Fruit fly (Drosophila melanogaster) whole organism, adult: ENCODE data around the gene CG8119.
A peak's percentile ranks its signal among the peaks of the same experiment; 100 is the strongest.

Experiments used
- CG11617 ChIP-seq: fragments of 200-800 bp; sonication (Bioruptor generic); optimal IDR thresholded peaks from 2 replicates; lab custom pipeline; 2017; ENCODE audit warnings: mild to moderate bottlenecking, missing biosample characterization, missing genetic modification reagents, missing genetic modification characterization
- CG12768 ChIP-seq: fragments of 200-800 bp; sonication (Bioruptor generic); optimal IDR thresholded peaks from 2 replicates; lab custom pipeline; 2017; ENCODE audit warnings: missing biosample characterization, missing genetic modification characterization, mild to moderate bottlenecking, moderate library complexity, missing genetic modification reagents
- CG14711 ChIP-seq: fragments of 200-800 bp; sonication (Bioruptor generic); optimal IDR thresholded peaks from 2 replicates; lab custom pipeline; 2018; ENCODE audit warnings: missing biosample characterization, mild to moderate bottlenecking, missing genetic modification characterization, moderate library complexity
- CG1620 ChIP-seq: fragments of 200-800 bp; sonication (Bioruptor generic); optimal IDR thresholded peaks from 2 replicates; lab custom pipeline; 2016; ENCODE audit warnings: missing biosample characterization, missing genetic modification characterization
- CG33017 ChIP-seq: fragments of 200-800 bp; sonication (Bioruptor generic); optimal IDR thresholded peaks from 2 replicates; lab custom pipeline; 2018; ENCODE audit warnings: missing biosample characterization, mild to moderate bottlenecking, missing genetic modification characterization, moderate library complexity
- CG5204 ChIP-seq: fragments of 200-800 bp; sonication (Bioruptor generic); optimal IDR thresholded peaks from 2 replicates; lab custom pipeline; 2016; ENCODE audit warnings: missing biosample characterization, missing genetic modification characterization
- CG7045 ChIP-seq: fragments of 200-800 bp; sonication (Bioruptor generic); optimal IDR thresholded peaks from 2 replicates; lab custom pipeline; 2017; ENCODE audit warnings: missing biosample characterization, mild to moderate bottlenecking, missing genetic modification characterization
- CG7101 ChIP-seq: fragments of 200-800 bp; sonication (Bioruptor generic); optimal IDR thresholded peaks from 2 replicates; lab custom pipeline; 2018; ENCODE audit warnings: missing biosample characterization, mild to moderate bottlenecking, missing genetic modification characterization, moderate library complexity
- Clk ChIP-seq: fragments of 200-800 bp; sonication (Bioruptor generic); optimal IDR thresholded peaks from 2 replicates; lab custom pipeline; 2017; ENCODE audit warnings: missing biosample characterization, missing genetic modification characterization
- Crg-1 ChIP-seq: fragments of 200-800 bp; sonication (Bioruptor generic); optimal IDR thresholded peaks from 2 replicates; lab custom pipeline; 2016; ENCODE audit warnings: missing biosample characterization, missing genetic modification characterization
- Hr96 ChIP-seq: fragments of 200-800 bp; sonication (Bioruptor generic); optimal IDR thresholded peaks from 2 replicates; lab custom pipeline; 2016; ENCODE audit warnings: missing biosample characterization, missing genetic modification characterization
- Mnt ChIP-seq: fragments of 200-800 bp; sonication (Bioruptor generic); optimal IDR thresholded peaks from 2 replicates; lab custom pipeline; 2016; ENCODE audit warnings: missing biosample characterization, mild to moderate bottlenecking, missing genetic modification characterization
- bab1 ChIP-seq: fragments of 200-800 bp; sonication (Bioruptor generic); optimal IDR thresholded peaks from 3 replicates; lab custom pipeline; 2019; ENCODE audit warnings: missing biosample characterization, mild to moderate bottlenecking, missing genetic modification characterization, moderate library complexity
- cic ChIP-seq: fragments of 200-800 bp; sonication (Bioruptor generic); optimal IDR thresholded peaks from 2 replicates; lab custom pipeline; 2017; ENCODE audit warnings: missing biosample characterization, mild to moderate bottlenecking, missing genetic modification characterization, moderate library complexity
- cnc ChIP-seq, 2 experiments: fragments of >200 bp; optimal IDR thresholded peaks; 2 replicates each; lab custom pipeline; 2017
- kay ChIP-seq: fragments of 200-800 bp; sonication (Bioruptor generic); peaks from one replicate; lab custom pipeline; 2016; ENCODE audit warnings: missing biosample characterization, missing genetic modification characterization, borderline replicate concordance
- ovo ChIP-seq: fragments of 200-800 bp; sonication (Bioruptor generic); optimal IDR thresholded peaks from 2 replicates; lab custom pipeline; 2016; ENCODE audit warnings: missing biosample characterization, missing genetic modification characterization
- pad ChIP-seq: fragments of 200-800 bp; sonication (Bioruptor generic); optimal IDR thresholded peaks from 3 replicates; lab custom pipeline; 2017; ENCODE audit warnings: missing biosample characterization, missing genetic modification characterization, mild to moderate bottlenecking, moderate library complexity, missing genetic modification reagents
- tj ChIP-seq: fragments of 200-800 bp; sonication (Bioruptor generic); optimal IDR thresholded peaks from 3 replicates; lab custom pipeline; 2017; ENCODE audit warnings: missing biosample characterization, mild to moderate bottlenecking, missing genetic modification characterization, moderate library complexity
- toe ChIP-seq: fragments of 200-800 bp; sonication (Bioruptor generic); optimal IDR thresholded peaks from 2 replicates; lab custom pipeline; 2016; ENCODE audit warnings: missing biosample characterization, missing genetic modification characterization

CG8119 gene

dm6 chrX:15631465-15631864 lies 30.9 kb upstream of the CG8119 start:
- TF ChIP-seq CG12768 (GFP tag; lab: Kevin White, UChicago): no peak
- TF ChIP-seq tj: no peak
- TF ChIP-seq toe (GFP tag; lab: Kevin White, UChicago): no peak
- no peak for TF ChIP-seq CG33017 (tag; lab: Kevin White, UChicago)
- TF ChIP-seq kay (GFP tag; lab: Kevin White, UChicago): no peak
- no peak for TF ChIP-seq Mnt (GFP tag; lab: Kevin White, UChicago)
- no peak for TF ChIP-seq CG7101 (tag; lab: Kevin White, UChicago)
- no peak for TF ChIP-seq cic (GFP tag; lab: Kevin White, UChicago)
- no peak for TF ChIP-seq CG1620
- TF ChIP-seq CG14711 (tag; lab: Kevin White, UChicago): no peak
- TF ChIP-seq Hr96: no peak
- TF ChIP-seq Clk (GFP tag; lab: Kevin White, UChicago): no peak
- no peak for TF ChIP-seq CG7045 (GFP tag; lab: Kevin White, UChicago)
- no peak for TF ChIP-seq CG5204 (GFP tag; lab: Kevin White, UChicago)
- no peak for TF ChIP-seq cnc (optimal IDR thresholded peaks at IDR 0.05; lab: Kevin White, UChicago)
- no peak for TF ChIP-seq pad (GFP tag; lab: Kevin White, UChicago)
- TF ChIP-seq CG11617 (GFP tag; lab: Kevin White, UChicago): no peak

dm6 chrX:15632669-15633068 lies 29.7 kb upstream of the CG8119 start:
- TF ChIP-seq kay (GFP tag; lab: Kevin White, UChicago): no peak
- TF ChIP-seq Crg-1 (GFP tag; lab: Kevin White, UChicago): no peak
- no peak for TF ChIP-seq pad (GFP tag; lab: Kevin White, UChicago)
- no peak for TF ChIP-seq bab1 (GFP tag; lab: Kevin White, UChicago)
- TF ChIP-seq tj: no peak
- peak; percentile 45 for TF ChIP-seq CG7101 (tag; lab: Kevin White, UChicago)
- no peak for TF ChIP-seq toe (GFP tag; lab: Kevin White, UChicago)
- no peak for TF ChIP-seq CG7045 (GFP tag; lab: Kevin White, UChicago)
- TF ChIP-seq cnc (optimal IDR thresholded peaks at IDR 0.05; lab: Kevin White, UChicago): no peak
- TF ChIP-seq Clk (GFP tag; lab: Kevin White, UChicago): no peak
- TF ChIP-seq CG33017 (tag; lab: Kevin White, UChicago): peak; percentile 1
- no peak for TF ChIP-seq CG5204 (GFP tag; lab: Kevin White, UChicago)
- TF ChIP-seq CG14711 (tag; lab: Kevin White, UChicago): peak; percentile 44
- no peak for TF ChIP-seq Mnt (GFP tag; lab: Kevin White, UChicago)
- TF ChIP-seq CG12768 (GFP tag; lab: Kevin White, UChicago): no peak
- TF ChIP-seq Hr96: no peak

DNA sequence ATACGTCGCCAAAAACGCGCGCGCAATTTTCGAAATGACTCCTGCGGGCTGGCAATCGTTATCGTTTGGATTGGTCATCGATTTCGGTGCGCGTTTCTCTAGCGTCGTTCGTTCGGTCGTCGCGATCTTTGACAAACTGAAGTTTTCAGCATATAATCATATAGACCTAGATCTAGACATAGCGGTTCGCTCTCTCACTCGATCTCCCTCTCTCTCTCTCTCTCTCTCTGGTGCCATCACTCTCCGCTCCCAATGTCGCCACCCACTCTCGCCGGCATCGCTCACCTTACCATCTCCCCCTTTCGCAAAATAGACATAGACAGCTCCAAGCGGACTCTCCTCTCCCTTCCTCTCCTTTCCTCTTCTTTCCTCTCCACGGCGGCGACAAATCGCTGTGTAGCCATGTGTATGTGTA lies 29.1 kb upstream of the CG8119 start, which contains the start of gene sog:
sog (minus strand) TSS at position 122 of the 415 bp plus-strand sequence.
- TF ChIP-seq CG7045 (GFP tag; lab: Kevin White, UChicago): no peak
- no peak for TF ChIP-seq tj
- no peak for TF ChIP-seq cic (GFP tag; lab: Kevin White, UChicago)
- no peak for TF ChIP-seq kay (GFP tag; lab: Kevin White, UChicago)
- no peak for TF ChIP-seq Hr96
- no peak for TF ChIP-seq toe (GFP tag; lab: Kevin White, UChicago)
- no peak for TF ChIP-seq CG11617 (GFP tag; lab: Kevin White, UChicago)
- no peak for TF ChIP-seq CG12768 (GFP tag; lab: Kevin White, UChicago)
- no peak for TF ChIP-seq cnc (optimal IDR thresholded peaks at IDR 0.05; lab: Kevin White, UChicago)
- TF ChIP-seq Mnt (GFP tag; lab: Kevin White, UChicago): no peak
- TF ChIP-seq CG7101 (tag; lab: Kevin White, UChicago): no peak
- no peak for TF ChIP-seq CG33017 (tag; lab: Kevin White, UChicago)
- no peak for TF ChIP-seq pad (GFP tag; lab: Kevin White, UChicago)
- TF ChIP-seq CG1620: no peak

dm6 chrX:15639017-15639416 lies 23.4 kb upstream of the CG8119 start:
- TF ChIP-seq CG14711 (tag; lab: Kevin White, UChicago) (no peak), CG11617 (GFP tag; lab: Kevin White, UChicago) (no peak), CG1620 (no peak), CG7101 (tag; lab: Kevin White, UChicago) (no peak), Hr96 (no peak), kay (GFP tag; lab: Kevin White, UChicago) (no peak), Clk (GFP tag; lab: Kevin White, UChicago) (no peak)

DNA sequence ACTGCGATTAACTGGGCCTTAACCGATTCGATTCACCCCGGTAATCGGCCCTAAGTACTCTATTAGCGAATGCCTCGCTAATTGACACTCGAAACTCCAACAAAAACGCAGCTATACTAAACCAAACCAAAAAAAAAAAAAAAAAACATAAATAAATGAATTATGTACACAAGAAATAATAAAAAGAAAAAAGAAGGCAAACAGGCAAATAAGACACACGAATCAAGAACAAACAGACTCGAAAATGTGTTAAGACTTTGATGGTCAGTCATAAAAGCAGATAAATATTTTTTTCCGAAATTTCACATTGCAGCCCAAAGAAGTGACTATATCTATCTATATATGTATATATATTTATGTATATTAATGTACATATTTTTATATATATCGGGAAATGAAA lies 22.5 kb upstream of the CG8119 start:
- no peak for TF ChIP-seq CG14711 (tag; lab: Kevin White, UChicago)
- TF ChIP-seq CG5204 (GFP tag; lab: Kevin White, UChicago): no peak
- no peak for TF ChIP-seq CG7101 (tag; lab: Kevin White, UChicago)
- no peak for TF ChIP-seq CG12768 (GFP tag; lab: Kevin White, UChicago)
- TF ChIP-seq pad (GFP tag; lab: Kevin White, UChicago): no peak
- no peak for TF ChIP-seq Clk (GFP tag; lab: Kevin White, UChicago)
- no peak for TF ChIP-seq ovo
- no peak for TF ChIP-seq CG1620
- no peak for TF ChIP-seq CG11617 (GFP tag; lab: Kevin White, UChicago)
- no peak for TF ChIP-seq cic (GFP tag; lab: Kevin White, UChicago)
- no peak for TF ChIP-seq CG7045 (GFP tag; lab: Kevin White, UChicago)

DNA sequence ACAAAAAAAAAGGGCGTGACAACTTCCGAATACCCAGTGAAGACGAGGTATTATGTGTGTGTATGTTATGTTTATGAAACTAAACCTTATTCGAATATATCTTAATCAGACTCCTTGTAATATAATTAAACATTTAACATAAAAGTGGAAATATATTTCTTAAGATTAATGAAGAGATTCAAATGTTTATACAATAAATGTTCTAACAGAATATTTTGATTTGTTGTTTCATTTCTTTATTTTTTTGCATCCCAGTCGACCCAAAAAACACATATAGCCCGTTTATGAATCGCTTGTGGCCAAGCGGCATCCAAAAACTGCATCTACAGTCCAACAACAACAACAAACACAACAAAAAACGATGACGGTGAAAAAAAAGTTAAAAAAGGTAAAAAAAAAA lies 20.3 kb upstream of the CG8119 start:
- TF ChIP-seq tj: peak; percentile 15
- no peak for TF ChIP-seq kay (GFP tag; lab: Kevin White, UChicago)
